Worm (Caenorhabditis elegans) whole organism, L4/young adult: ENCODE measurements around the gene rbm-25.

Source experiments
- W03F9.2 ChIP-seq: fragments of 150-350 bp; optimal IDR thresholded peaks from 2 replicates; lab custom pipeline; 2014; ENCODE audit warnings: missing biosample characterization, missing genetic modification characterization
- dao-5 ChIP-seq: sonication (generic microtip); optimal IDR thresholded peaks from 2 replicates; lab custom pipeline; 2016; ENCODE audit warnings: missing genotype, missing genetic modification characterization, moderate library complexity, missing compliant biosample characterization

DNA sequence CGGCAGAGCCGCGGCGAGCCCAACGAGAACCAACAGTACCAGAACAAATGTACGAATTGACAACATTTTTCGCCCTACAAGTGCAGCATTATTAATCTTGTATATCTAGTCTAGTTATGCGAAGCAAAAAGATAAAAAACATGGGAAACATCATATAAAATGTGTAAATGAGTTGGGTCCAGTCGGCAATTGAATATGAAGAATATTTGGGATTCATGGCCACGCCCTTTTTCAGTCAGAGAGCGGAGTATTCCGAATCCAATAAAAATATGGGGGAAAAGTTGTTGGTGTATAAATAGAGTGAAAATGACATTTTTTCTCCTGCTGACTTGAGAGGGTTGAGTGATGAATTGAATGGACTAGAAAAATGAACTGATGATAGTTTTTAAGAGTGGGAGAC is 8.2 kb downstream of the rbm-25 start, which contains the start of gene nlp-46:
- TF ChIP-seq dao-5 (tag; lab: Kevin White, UChicago) (no peak), W03F9.2 (tag; lab: Kevin White, UChicago) (no peak)
